Worm (Caenorhabditis elegans): ENCODE results near the gene srx-114.

srx-114 gene

ce11 chrII:5398779-5399178 lies 34.2 kb downstream of the srx-114 start, which contains the start of gene fbxl-3:
fbxl-3 (minus strand) TSS chrII:5398902.
- no peak for TF ChIP-seq hlh-1 (tag; optimal IDR thresholded peaks at IDR 0.05)
- TF ChIP-seq pha-4 (tag; optimal IDR thresholded peaks at IDR 0.05): peak; percentile 65

- no peak for TF ChIP-seq mls-2 (tag; optimal IDR thresholded peaks at IDR 0.05)
- no peak for TF ChIP-seq M03D4.4 (tag; optimal IDR thresholded peaks at IDR 0.05)
- no peak for TF ChIP-seq snpc-4 (tag; optimal IDR thresholded peaks at IDR 0.05)
- TF ChIP-seq cnd-1 (tag; optimal IDR thresholded peaks at IDR 0.05): no peak
- no peak for TF ChIP-seq sem-2 (GFP tag; optimal IDR thresholded peaks at IDR 0.05)
- TF ChIP-seq lsy-2 (tag; optimal IDR thresholded peaks at IDR 0.05): no peak
- TF ChIP-seq blmp-1 (tag; optimal IDR thresholded peaks at IDR 0.05): no peak
- no peak for TF ChIP-seq ceh-39 (tag; optimal IDR thresholded peaks at IDR 0.05)
- TF ChIP-seq hlh-1 (tag; optimal IDR thresholded peaks at IDR 0.05): no peak
- no peak for TF ChIP-seq drap-1 (GFP tag; optimal IDR thresholded peaks at IDR 0.05)
These were observed 37.4 kb downstream of the srx-114 start, which contains the start of gene pink-1 for ce11 chrII:5395594-5395993. pink-1 (minus strand) TSS chrII:5395694.

- TF ChIP-seq cnd-1 (tag; optimal IDR thresholded peaks at IDR 0.05): no peak
- TF ChIP-seq nhr-2 (tag; optimal IDR thresholded peaks at IDR 0.05): no peak
- TF ChIP-seq elt-1 (tag; optimal IDR thresholded peaks at IDR 0.05; ENCODE audit: borderline replicate concordance, insufficient read depth): no peak
These were observed 39.9 kb downstream of the srx-114 start, which contains the start of gene brap-2 for ce11 chrII:5393090-5393489. brap-2 (minus strand) TSS chrII:5393190.

ce11 chrII:5391447-5391846 lies 41.5 kb downstream of the srx-114 start:
- TF ChIP-seq nhr-28 (tag; optimal IDR thresholded peaks at IDR 0.05) (no peak), cnd-1 (tag; optimal IDR thresholded peaks at IDR 0.05) (no peak), ztf-11 (tag; optimal IDR thresholded peaks at IDR 0.05) (no peak)

- TF ChIP-seq ceh-83 (GFP tag; optimal IDR thresholded peaks at IDR 0.05) (peak; percentile 2), mls-2 (tag; optimal IDR thresholded peaks at IDR 0.05) (peak; percentile 61), ztf-11 (tag; optimal IDR thresholded peaks at IDR 0.05) (no peak), elt-3 (tag; optimal IDR thresholded peaks at IDR 0.05) (no peak), unc-120 (tag; optimal IDR thresholded peaks at IDR 0.05; ENCODE audit: poor library complexity, severe bottlenecking) (peak; percentile 50), lin-32 (GFP tag; optimal IDR thresholded peaks at IDR 0.05) (no peak), bed-3 (GFP tag; optimal IDR thresholded peaks at IDR 0.05) (no peak), unc-39 (tag; optimal IDR thresholded peaks at IDR 0.05) (no peak), elt-1 (tag; optimal IDR thresholded peaks at IDR 0.05; ENCODE audit: borderline replicate concordance, insufficient read depth) (no peak), nhr-2 (tag; optimal IDR thresholded peaks at IDR 0.05) (no peak), sptf-1 (tag; optimal IDR thresholded peaks at IDR 0.05) (peak; percentile 71), M03D4.4 (tag; optimal IDR thresholded peaks at IDR 0.05) (peak; percentile 46), tbx-8 (GFP tag; optimal IDR thresholded peaks at IDR 0.05) (no peak), ham-2 (GFP tag; optimal IDR thresholded peaks at IDR 0.05) (no peak), blmp-1 (tag; optimal IDR thresholded peaks at IDR 0.05) (no peak), mab-5 (tag; optimal IDR thresholded peaks at IDR 0.05) (no peak), unc-62 (GFP tag; optimal IDR thresholded peaks at IDR 0.05) (peak; percentile 7), nhr-237 (tag; optimal IDR thresholded peaks at IDR 0.05) (peak; percentile 74), mep-1 (tag; optimal IDR thresholded peaks at IDR 0.05) (peak; percentile 92), drap-1 (GFP tag; optimal IDR thresholded peaks at IDR 0.05) (peak; percentile 25), hlh-1 (tag; optimal IDR thresholded peaks at IDR 0.05) (peak; percentile 25), flh-1 (GFP tag; optimal IDR thresholded peaks at IDR 0.05) (no peak), nhr-28 (tag; optimal IDR thresholded peaks at IDR 0.05) (no peak), lsy-2 (tag; optimal IDR thresholded peaks at IDR 0.05) (peak; percentile 78), snpc-4 (tag; optimal IDR thresholded peaks at IDR 0.05) (no peak), pha-4 (tag; optimal IDR thresholded peaks at IDR 0.05) (peak; percentile 82), sem-2 (GFP tag; optimal IDR thresholded peaks at IDR 0.05) (no peak), ces-1 (GFP tag; optimal IDR thresholded peaks at IDR 0.05) (peak; percentile 34), lin-13 (tag; optimal IDR thresholded peaks at IDR 0.05) (peak; percentile 75), cnd-1 (tag; optimal IDR thresholded peaks at IDR 0.05) (no peak), ceh-43 (GFP tag; optimal IDR thresholded peaks at IDR 0.05) (no peak), nhr-12 (tag; optimal IDR thresholded peaks at IDR 0.05) (no peak), ceh-39 (tag; optimal IDR thresholded peaks at IDR 0.05) (no peak), zip-8 (tag; optimal IDR thresholded peaks at IDR 0.05) (peak; percentile 19), nhr-76 (tag; optimal IDR thresholded peaks at IDR 0.05) (no peak)
These were observed 43.1 kb downstream of the srx-114 start, which contains the start of gene ndx-6 for ce11 chrII:5389831-5390323. ndx-6 (minus strand) TSS chrII:5389881.
